Worm (Caenorhabditis elegans) whole organism, L4 larva: ENCODE results near the gene sid-2.

Experiments
- F49E8.2 ChIP-seq: sonication (generic microtip); optimal IDR thresholded peaks from 2 replicates; lab custom pipeline; 2016; ENCODE audit warnings: missing compliant biosample characterization, mild to moderate bottlenecking, missing genetic modification characterization, borderline replicate concordance
- ZK337.2 ChIP-seq: fragments of 200-800 bp; sonication (Bioruptor generic); IDR thresholded peaks from 2 replicates; pipeline ENCODE4 v1.3.6; 2022; ENCODE audit warnings: missing genetic modification reagents, missing genetic modification characterization, missing compliant biosample characterization
- aha-1 ChIP-seq: fragments of 150-350 bp; peaks from one replicate; lab custom pipeline; 2014; ENCODE audit warnings: missing biosample characterization, missing genetic modification characterization
- ama-1 ChIP-seq: fragments of 150-350 bp; optimal IDR thresholded peaks from 2 replicates; lab custom pipeline; 2014; ENCODE audit warnings: inconsistent platforms, mixed read lengths
- ceh-62 ChIP-seq: sonication (generic microtip); optimal IDR thresholded peaks from 2 replicates; lab custom pipeline; 2017; ENCODE audit warnings: missing biosample characterization, missing genetic modification characterization
- lin-39 ChIP-seq: fragments of 150-350 bp; optimal IDR thresholded peaks from 2 replicates; lab custom pipeline; 2014; ENCODE audit warnings: missing biosample characterization, missing genetic modification reagents, missing genetic modification characterization
- nhr-6 ChIP-seq: fragments of 150-350 bp; optimal IDR thresholded peaks from 2 replicates; lab custom pipeline; 2014; ENCODE audit warnings: missing biosample characterization, missing genetic modification characterization
- tag-97 ChIP-seq: fragments of 200-800 bp; sonication (Bioruptor generic); IDR thresholded peaks from 2 replicates; pipeline ENCODE4 v1.3.6; 2022; ENCODE audit warnings: missing genetic modification characterization, missing compliant biosample characterization
- unc-62 ChIP-seq, 3 experiments: fragments of 150-350 bp in 1 of 3; sonication (generic microtip); optimal IDR thresholded peaks in 2 of 3; peaks in 1 of 3; 1 replicate in 1 of 3; 2 replicates in 2 of 3; lab custom pipeline; 2014 to 2017; ENCODE audit warnings: missing biosample characterization in 3 of 3, missing genetic modification characterization in 3 of 3, missing genetic modification reagents in 3 of 3, missing genotype in 1 of 3
- zag-1 ChIP-seq: fragments of 150-350 bp; optimal IDR thresholded peaks from 2 replicates; lab custom pipeline; 2014; ENCODE audit warnings: missing biosample characterization, missing genetic modification characterization
- ztf-11 ChIP-seq: fragments of 150-350 bp; optimal IDR thresholded peaks from 2 replicates; lab custom pipeline; 2014; ENCODE audit warnings: missing biosample characterization, missing genetic modification characterization

ce11 chrIII:13724018-13724892 lies 45.0 kb downstream of the sid-2 start:
- TF ChIP-seq aha-1 (tag; lab: Kevin White, UChicago): peak; percentile 16
- TF ChIP-seq ceh-62: no peak
- TF ChIP-seq tag-97 (GFP tag; lab: Robert Waterston, UW): no peak
- TF ChIP-seq unc-62 (GFP tag; optimal IDR thresholded peaks at IDR 0.05 in 1 of 2; lab: Kevin White, UChicago): peak in 1 of 2 experiments; percentile 38
- no peak for TF ChIP-seq unc-62 (tag; optimal IDR thresholded peaks at IDR 0.05; lab: Kevin White, UChicago)
- TF ChIP-seq lin-39 (tag; lab: Kevin White, UChicago): no peak
- TF ChIP-seq zag-1: no peak
- TF ChIP-seq F49E8.2 (tag; lab: Kevin White, UChicago): no peak
- TF ChIP-seq ama-1 (lab: Kevin White, UChicago): peak; percentile 33
- TF ChIP-seq nhr-6 (tag; lab: Kevin White, UChicago): no peak
- no peak for TF ChIP-seq ztf-11 (tag; lab: Kevin White, UChicago)
- TF ChIP-seq ZK337.2 (GFP tag; lab: Robert Waterston, UW): no peak
